Worm (Caenorhabditis elegans) whole organism, L1 larva: Measurements from ENCODE around the gene F41D9.2.

Source experiments
- C04F5.9 ChIP-seq: sonication (generic microtip); optimal IDR thresholded peaks from 2 replicates; lab custom pipeline; 2016; ENCODE audit warnings: missing genetic modification characterization, missing compliant biosample characterization
- C34B4.2 ChIP-seq: sonication (generic microtip); optimal IDR thresholded peaks from 2 replicates; lab custom pipeline; 2017; ENCODE audit warnings: mild to moderate bottlenecking, missing genetic modification characterization, missing compliant biosample characterization
- F16B12.6 ChIP-seq: fragments of 150-350 bp; optimal IDR thresholded peaks from 2 replicates; lab custom pipeline; 2014; ENCODE audit warnings: missing biosample characterization, missing genetic modification characterization
- alr-1 ChIP-seq: fragments of 200-800 bp; sonication (Bioruptor generic); optimal IDR thresholded peaks from 2 replicates; lab custom pipeline; 2018; ENCODE audit warnings: borderline replicate concordance, mild to moderate bottlenecking, missing genetic modification characterization, missing compliant biosample characterization
- ama-1 ChIP-seq: fragments of 150-350 bp; optimal IDR thresholded peaks from 2 replicates; lab custom pipeline; 2014
- ceh-82 ChIP-seq, 3 experiments: fragments of 150-350 bp in 1 of 3; sonication (generic microtip) in 2 of 3; optimal IDR thresholded peaks; 2 replicates each; lab custom pipeline; 2014 to 2017; ENCODE audit warnings: missing biosample characterization in 3 of 3, missing genetic modification characterization in 3 of 3
- ceh-88 ChIP-seq: fragments of 200-800 bp; sonication (Bioruptor generic); IDR thresholded peaks from 2 replicates; pipeline ENCODE4 v1.3.6; 2022; ENCODE audit warnings: missing genetic modification characterization, missing compliant biosample characterization
- ceh-90 ChIP-seq: sonication (generic microtip); optimal IDR thresholded peaks from 2 replicates; lab custom pipeline; 2016; ENCODE audit warnings: missing genetic modification characterization, missing compliant biosample characterization
- dpl-1 ChIP-seq, 3 experiments: fragments of 150-350 bp in 2 of 3; sonication (generic microtip) in 1 of 3; optimal IDR thresholded peaks; 2 replicates each; lab custom pipeline; 2014 to 2017; ENCODE audit warnings: missing biosample characterization in 3 of 3, missing genetic modification characterization in 3 of 3, missing genetic modification reagents in 3 of 3
- dsc-1 ChIP-seq: sonication (generic microtip); optimal IDR thresholded peaks from 2 replicates; lab custom pipeline; 2016; ENCODE audit warnings: mild to moderate bottlenecking, missing genetic modification characterization, missing compliant biosample characterization
- efl-1 ChIP-seq, 4 experiments: fragments of 150-350 bp; optimal IDR thresholded peaks in 3 of 4; peaks in 1 of 4; 1 replicate in 1 of 4; 2 replicates in 3 of 4; lab custom pipeline; 2014; ENCODE audit warnings: missing biosample characterization in 2 of 4, missing genetic modification characterization in 2 of 4, missing genetic modification reagents in 2 of 4
- efl-3 ChIP-seq: fragments of 200-800 bp; sonication (Bioruptor generic); optimal IDR thresholded peaks from 2 replicates; lab custom pipeline; 2018; ENCODE audit warnings: mild to moderate bottlenecking, missing genetic modification characterization, missing compliant biosample characterization
- egl-13 ChIP-seq: sonication (generic microtip); optimal IDR thresholded peaks from 2 replicates; lab custom pipeline; 2016; ENCODE audit warnings: missing genotype, missing genetic modification reagents, missing genetic modification characterization, missing compliant biosample characterization
- fkh-10 ChIP-seq: sonication (generic microtip); optimal IDR thresholded peaks from 2 replicates; lab custom pipeline; 2017; ENCODE audit warnings: missing biosample characterization, missing genetic modification reagents, missing genetic modification characterization
- fos-1 ChIP-seq: fragments of 150-350 bp; optimal IDR thresholded peaks from 2 replicates; lab custom pipeline; 2014; ENCODE audit warnings: missing biosample characterization, missing genetic modification characterization
- hlh-17 ChIP-seq: fragments of 200-800 bp; sonication (Bioruptor generic); optimal IDR thresholded peaks from 2 replicates; lab custom pipeline; 2018; ENCODE audit warnings: missing genetic modification characterization, mild to moderate bottlenecking, missing compliant biosample characterization, moderate library complexity, borderline replicate concordance
- lin-13 ChIP-seq: fragments of 150-350 bp; optimal IDR thresholded peaks from 2 replicates; lab custom pipeline; 2014; ENCODE audit warnings: missing biosample characterization, missing genetic modification reagents, missing genetic modification characterization
- lin-14 ChIP-seq: fragments of 200-800 bp; sonication (Bioruptor generic); optimal IDR thresholded peaks from 2 replicates; lab custom pipeline; 2018; ENCODE audit warnings: mild to moderate bottlenecking, missing genetic modification characterization, moderate library complexity, missing compliant biosample characterization
- lin-15B ChIP-seq: fragments of 150-350 bp; sonication (generic microtip); optimal IDR thresholded peaks from 3 replicates; lab custom pipeline; 2014; ENCODE audit warnings: missing biosample characterization, missing genetic modification characterization
- lin-35 ChIP-seq, 2 experiments: fragments of 150-350 bp; optimal IDR thresholded peaks; 2 replicates each; lab custom pipeline; 2014; ENCODE audit warnings: missing biosample characterization in 2 of 2, missing genetic modification characterization in 2 of 2, missing genetic modification reagents in 2 of 2
- mab-9 ChIP-seq: fragments of 200-800 bp; sonication (Bioruptor generic); IDR thresholded peaks from 2 replicates; pipeline ENCODE4 v1.3.6; 2022; ENCODE audit warnings: missing genetic modification reagents, missing genetic modification characterization, missing compliant biosample characterization
- mdl-1 ChIP-seq, 2 experiments: fragments of 150-350 bp; optimal IDR thresholded peaks; 2 replicates each; lab custom pipeline; 2014 to 2017; ENCODE audit warnings: missing biosample characterization in 2 of 2, missing genetic modification characterization in 2 of 2, inconsistent platforms in 1 of 2
- nhr-12 ChIP-seq: sonication (generic microtip); optimal IDR thresholded peaks from 2 replicates; lab custom pipeline; 2017; ENCODE audit warnings: missing biosample characterization, missing genetic modification characterization
- nhr-19 ChIP-seq: fragments of 200-800 bp; sonication (Bioruptor generic); conservative IDR thresholded peaks from 2 replicates; pipeline ENCODE4 v1.3.6; 2022; ENCODE audit warnings: missing genetic modification characterization, missing compliant biosample characterization
- nhr-20 ChIP-seq: sonication (generic microtip); optimal IDR thresholded peaks from 2 replicates; lab custom pipeline; 2016; ENCODE audit warnings: mild to moderate bottlenecking, missing genetic modification characterization, missing compliant biosample characterization
- nhr-28 ChIP-seq: fragments of 150-350 bp; optimal IDR thresholded peaks from 2 replicates; lab custom pipeline; 2014; ENCODE audit warnings: missing biosample characterization, missing genetic modification characterization
- nhr-71 ChIP-seq: sonication (generic microtip); optimal IDR thresholded peaks from 2 replicates; lab custom pipeline; 2016; ENCODE audit warnings: mild to moderate bottlenecking, missing genetic modification characterization, moderate library complexity, missing compliant biosample characterization
- nhr-77 ChIP-seq: fragments of 150-350 bp; optimal IDR thresholded peaks from 2 replicates; lab custom pipeline; 2014; ENCODE audit warnings: missing biosample characterization, missing genetic modification characterization
- pag-3 ChIP-seq: sonication (generic microtip); optimal IDR thresholded peaks from 2 replicates; lab custom pipeline; 2017; ENCODE audit warnings: missing genetic modification characterization, mild to moderate bottlenecking, missing compliant biosample characterization, antibody characterized with exemption, borderline replicate concordance; ENCODE audit not compliant: insufficient read depth
- pax-3 ChIP-seq: fragments of 200-800 bp; sonication (Bioruptor generic); optimal IDR thresholded peaks from 2 replicates; lab custom pipeline; 2018; ENCODE audit warnings: mild to moderate bottlenecking, missing genetic modification characterization, moderate library complexity, missing compliant biosample characterization
- sptf-1 ChIP-seq: fragments of 150-350 bp; optimal IDR thresholded peaks from 2 replicates; lab custom pipeline; 2014; ENCODE audit warnings: missing biosample characterization, missing genetic modification characterization
- swsn-7 ChIP-seq: sonication (generic microtip); optimal IDR thresholded peaks from 2 replicates; lab custom pipeline; 2016; ENCODE audit warnings: missing genetic modification characterization, missing compliant biosample characterization
- tbx-2 ChIP-seq: sonication (generic microtip); optimal IDR thresholded peaks from 2 replicates; lab custom pipeline; 2016; ENCODE audit warnings: missing genetic modification characterization, missing compliant biosample characterization
- unc-30 ChIP-seq: sonication (generic microtip); optimal IDR thresholded peaks from 2 replicates; lab custom pipeline; 2017; ENCODE audit warnings: missing biosample characterization, missing genetic modification characterization
- unc-62 ChIP-seq: fragments of 150-350 bp; optimal IDR thresholded peaks from 2 replicates; lab custom pipeline; 2014; ENCODE audit warnings: missing biosample characterization, missing genetic modification reagents, missing genetic modification characterization
- vab-15 ChIP-seq: sonication (generic microtip); optimal IDR thresholded peaks from 2 replicates; lab custom pipeline; 2017; ENCODE audit warnings: missing genotype, mild to moderate bottlenecking, missing genetic modification characterization, missing compliant biosample characterization
- zip-4 ChIP-seq: fragments of 200-800 bp; sonication (Bioruptor generic); optimal IDR thresholded peaks from 2 replicates; lab custom pipeline; 2018; ENCODE audit warnings: mild to moderate bottlenecking, missing genetic modification characterization, moderate library complexity, missing compliant biosample characterization
- ztf-11 ChIP-seq, 2 experiments: sonication (generic microtip); optimal IDR thresholded peaks; 2 replicates each; lab custom pipeline; 2016 to 2017; ENCODE audit warnings: missing genetic modification characterization in 2 of 2, missing biosample characterization in 1 of 2, missing compliant biosample characterization in 1 of 2

Gene F41D9.2

ce11 chrX:8354284-8354784, 30.4 kb downstream of the F41D9.2 start (continued):
- TF ChIP-seq ceh-82 (tag; optimal IDR thresholded peaks at IDR 0.05; lab: Kevin White, UChicago) (no peak), nhr-19 (GFP tag; lab: Robert Waterston, UW) (no peak), unc-62 (no peak), dpl-1 (GFP tag; optimal IDR thresholded peaks at IDR 0.05; lab: Kevin White, UChicago) (no peak), efl-3 (GFP tag; lab: Kevin White, UChicago) (no peak), lin-15B (tag; lab: Kevin White, UChicago) (no peak), ama-1 (no peak), tbx-2 (tag; lab: Kevin White, UChicago) (no peak), alr-1 (no peak), egl-13 (no peak), lin-35 (GFP tag; optimal IDR thresholded peaks at IDR 0.05; lab: Kevin White, UChicago) (no peak), F16B12.6 (tag; lab: Kevin White, UChicago) (no peak), dsc-1 (peak; percentile 93), swsn-7 (no peak), lin-14 (no peak), sptf-1 (no peak), zip-4 (GFP tag; lab: Kevin White, UChicago) (no peak), nhr-20 (tag; lab: Kevin White, UChicago) (no peak), nhr-12 (no peak), mab-9 (GFP tag; lab: Robert Waterston, UW) (no peak), nhr-77 (tag; lab: Kevin White, UChicago) (no peak), nhr-71 (tag; lab: Kevin White, UChicago) (peak; percentile 31), pax-3 (tag; lab: Kevin White, UChicago) (peak; percentile 46), fkh-10 (GFP tag; lab: Kevin White, UChicago) (no peak), pag-3 (tag; lab: Kevin White, UChicago) (no peak), ceh-90 (tag; lab: Kevin White, UChicago) (no peak), lin-13 (GFP tag; lab: Kevin White, UChicago) (no peak), unc-30 (tag; lab: Kevin White, UChicago) (no peak), mdl-1 (tag; optimal IDR thresholded peaks at IDR 0.05; lab: Kevin White, UChicago) (no peak)

DNA sequence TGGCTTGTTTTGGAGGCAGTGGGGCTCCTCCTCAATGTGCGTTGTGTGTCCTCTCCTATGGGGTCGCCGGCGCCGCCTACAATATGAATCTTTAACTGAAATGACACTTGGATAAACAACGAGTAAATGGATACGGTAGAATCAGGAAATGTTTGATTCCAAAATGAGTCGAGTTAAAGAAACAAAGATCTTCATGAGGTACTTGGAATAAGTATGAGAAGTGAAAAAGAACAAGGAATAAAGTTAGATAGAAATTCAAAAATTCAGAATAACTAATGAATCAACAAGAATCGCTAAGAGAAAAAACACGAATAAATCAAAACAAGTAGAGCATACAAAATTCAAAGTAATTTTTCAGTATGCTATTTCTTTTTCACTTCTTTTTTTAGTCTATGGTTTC, 33.8 kb downstream of the F41D9.2 start, which contains the start of gene npr-28:
npr-28 (minus strand) TSS at position 101 of the 400 bp plus-strand sequence.
- TF ChIP-seq efl-1 (optimal IDR thresholded peaks at IDR 0.05; lab: Kevin White, UChicago), result no peak
- peak in 1 of 2 experiments; percentile 21 for TF ChIP-seq efl-1 (GFP tag; optimal IDR thresholded peaks at IDR 0.05 in 1 of 2; lab: Kevin White, UChicago)
- no peak for TF ChIP-seq C34B4.2 (tag; lab: Kevin White, UChicago)
- TF ChIP-seq, all 84 proteins: peak for 1

ce11 chrX:8346248-8346647, 38.5 kb downstream of the F41D9.2 start, which contains the start of gene drd-5:
Gene drd-5 (minus strand): TSS chrX:8346348.
- TF ChIP-seq nhr-28 (tag; lab: Kevin White, UChicago), result no peak
- no peak for TF ChIP-seq mdl-1 (tag; optimal IDR thresholded peaks at IDR 0.05; lab: Kevin White, UChicago)
- no peak for TF ChIP-seq lin-15B (tag; lab: Kevin White, UChicago)
- no peak for TF ChIP-seq ztf-11 (tag; optimal IDR thresholded peaks at IDR 0.05; lab: Kevin White, UChicago)
- TF ChIP-seq efl-3 (GFP tag; lab: Kevin White, UChicago), result no peak
- no peak for TF ChIP-seq hlh-17 (GFP tag; lab: Kevin White, UChicago)
- TF ChIP-seq ceh-88, result no peak
- no peak for TF ChIP-seq vab-15 (tag; lab: Kevin White, UChicago)
- no peak for TF ChIP-seq C04F5.9 (tag; lab: Kevin White, UChicago)
- TF ChIP-seq ama-1, result no peak
- TF ChIP-seq fos-1 (tag; lab: Kevin White, UChicago), result no peak
- no peak for TF ChIP-seq lin-13 (GFP tag; lab: Kevin White, UChicago)
